Fruit fly (Drosophila melanogaster) whole organism, pupa: ENCODE data around the gene Cpr100A.

Experiments
- CG10348 ChIP-seq: fragments of 200-800 bp; sonication (Bioruptor generic); IDR thresholded peaks from 2 replicates; pipeline ENCODE4 v1.3.6; 2022; ENCODE audit warnings: missing biosample characterization, missing genetic modification characterization
- CG13204 ChIP-seq: fragments of 200-800 bp; sonication (Bioruptor generic); optimal IDR thresholded peaks from 2 replicates; lab custom pipeline; 2018; ENCODE audit warnings: missing biosample characterization, mild to moderate bottlenecking, missing genetic modification characterization, moderate library complexity
- CG14655 ChIP-seq: fragments of 200-800 bp; sonication (Bioruptor generic); optimal IDR thresholded peaks from 3 replicates; lab custom pipeline; 2017; ENCODE audit warnings: mild to moderate bottlenecking, missing biosample characterization, missing genetic modification reagents, missing genetic modification characterization
- CG15710 ChIP-seq: fragments of 200-800 bp; sonication (Bioruptor generic); optimal IDR thresholded peaks from 2 replicates; lab custom pipeline; 2018; ENCODE audit warnings: missing biosample characterization, mild to moderate bottlenecking, missing genetic modification characterization, moderate library complexity
- CG17806 ChIP-seq: fragments of 200-800 bp; sonication (Bioruptor generic); optimal IDR thresholded peaks from 2 replicates; lab custom pipeline; 2018; ENCODE audit warnings: missing biosample characterization, mild to moderate bottlenecking, missing genetic modification characterization, moderate library complexity
- CG34367 ChIP-seq: fragments of 200-800 bp; sonication (Bioruptor generic); optimal IDR thresholded peaks from 2 replicates; lab custom pipeline; 2018; ENCODE audit warnings: missing biosample characterization, mild to moderate bottlenecking, missing genetic modification characterization
- CG4496 ChIP-seq: fragments of 200-800 bp; sonication (Bioruptor generic); IDR thresholded peaks from 3 replicates; pipeline ENCODE4 v1.3.6; 2022; ENCODE audit warnings: missing biosample characterization, missing genetic modification characterization
- CG8159 ChIP-seq: fragments of 200-800 bp; sonication (Bioruptor generic); optimal IDR thresholded peaks from 3 replicates; lab custom pipeline; 2018; ENCODE audit warnings: missing biosample characterization, mild to moderate bottlenecking, missing genetic modification characterization, moderate library complexity
- EcR ChIP-seq: fragments of 200-800 bp; sonication (Bioruptor generic); optimal IDR thresholded peaks from 3 replicates; lab custom pipeline; 2019; ENCODE audit warnings: missing biosample characterization, missing genetic modification characterization, mild to moderate bottlenecking, moderate library complexity, missing genetic modification reagents
- Pif1B ChIP-seq: fragments of 200-800 bp; sonication (Bioruptor generic); optimal IDR thresholded peaks from 3 replicates; lab custom pipeline; 2016; ENCODE audit warnings: missing biosample characterization, missing genetic modification characterization
- Snoo ChIP-seq: fragments of 200-800 bp; sonication (Bioruptor generic); optimal IDR thresholded peaks from 3 replicates; lab custom pipeline; 2017; ENCODE audit warnings: missing biosample characterization, mild to moderate bottlenecking, missing genetic modification characterization, inconsistent platforms
- fd96Ca ChIP-seq: fragments of 200-800 bp; sonication (Bioruptor generic); IDR thresholded peaks from 3 replicates; pipeline ENCODE4 v1.3.6; 2022; ENCODE audit warnings: missing biosample characterization, missing genetic modification characterization
- gl ChIP-seq: fragments of 200-800 bp; sonication (Bioruptor generic); optimal IDR thresholded peaks from 2 replicates; lab custom pipeline; 2018; ENCODE audit warnings: missing biosample characterization, mild to moderate bottlenecking, missing genetic modification characterization
- rn ChIP-seq: fragments of 200-800 bp; sonication (Bioruptor generic); IDR thresholded peaks from 2 replicates; pipeline ENCODE4 v1.3.6; 2022; ENCODE audit warnings: missing biosample characterization, missing genetic modification characterization

dm6 chr3R:30842639-30843476 is 24.5 kb upstream of the Cpr100A start:
- TF ChIP-seq CG17806 = peak; percentile 76
- no peak for TF ChIP-seq CG10348 (GFP tag; lab: Robert Waterston, UW)
- TF ChIP-seq CG34367 (tag; lab: Kevin White, UChicago) = peak; percentile 81
- TF ChIP-seq gl (tag; lab: Kevin White, UChicago) = peak; percentile 14
- peak; percentile 74 for TF ChIP-seq Snoo (tag; lab: Kevin White, UChicago)
- TF ChIP-seq Pif1B (GFP tag; lab: Kevin White, UChicago) = peak; percentile 56
- TF ChIP-seq fd96Ca = no peak
- peak; percentile 94 for TF ChIP-seq EcR (GFP tag; lab: Kevin White, UChicago)
- peak; percentile 86 for TF ChIP-seq CG15710
- peak; percentile 29 for TF ChIP-seq CG13204
- peak; percentile 48 for TF ChIP-seq CG14655
- no peak; the same call in 2 of the 3 replicates for TF ChIP-seq CG4496
- TF ChIP-seq rn (GFP tag; lab: Robert Waterston, UW) = no peak
- TF ChIP-seq CG8159 (tag; lab: Kevin White, UChicago) = peak; percentile 89
